Fruit fly (Drosophila melanogaster) whole organism: Measurements from ENCODE around the gene Catsup.

ENCODE experiments used
- psq ChIP-seq: fragments of >200 bp; optimal IDR thresholded peaks from 2 replicates; lab custom pipeline; 2017
- usp ChIP-seq: fragments of >200 bp; optimal IDR thresholded peaks from 2 replicates; lab custom pipeline; 2017; ENCODE audit warnings: missing biosample characterization, missing genetic modification characterization, mixed read lengths

- TF ChIP-seq usp (GFP tag; lab: Kevin White, UChicago) (no peak), psq (no peak)
These were observed 22.5 kb upstream of the Catsup start for dm6 chr2L:19019160-19019592.
